Fruit fly (Drosophila melanogaster) whole organism, adult: ENCODE results near the gene CG14325.

Source experiments
- CG11617 ChIP-seq: fragments of 200-800 bp; sonication (Bioruptor generic); optimal IDR thresholded peaks from 2 replicates; lab custom pipeline; 2017; ENCODE audit warnings: mild to moderate bottlenecking, missing biosample characterization, missing genetic modification reagents, missing genetic modification characterization
- CG14711 ChIP-seq: fragments of 200-800 bp; sonication (Bioruptor generic); optimal IDR thresholded peaks from 2 replicates; lab custom pipeline; 2018; ENCODE audit warnings: missing biosample characterization, mild to moderate bottlenecking, missing genetic modification characterization, moderate library complexity
- CG5204 ChIP-seq: fragments of 200-800 bp; sonication (Bioruptor generic); optimal IDR thresholded peaks from 2 replicates; lab custom pipeline; 2016; ENCODE audit warnings: missing biosample characterization, missing genetic modification characterization
- Clk ChIP-seq: fragments of 200-800 bp; sonication (Bioruptor generic); optimal IDR thresholded peaks from 2 replicates; lab custom pipeline; 2017; ENCODE audit warnings: missing biosample characterization, missing genetic modification characterization
- Hr96 ChIP-seq: fragments of 200-800 bp; sonication (Bioruptor generic); optimal IDR thresholded peaks from 2 replicates; lab custom pipeline; 2016; ENCODE audit warnings: missing biosample characterization, missing genetic modification characterization
- Mnt ChIP-seq: fragments of 200-800 bp; sonication (Bioruptor generic); optimal IDR thresholded peaks from 2 replicates; lab custom pipeline; 2016; ENCODE audit warnings: missing biosample characterization, mild to moderate bottlenecking, missing genetic modification characterization
- bab1 ChIP-seq: fragments of 200-800 bp; sonication (Bioruptor generic); optimal IDR thresholded peaks from 3 replicates; lab custom pipeline; 2019; ENCODE audit warnings: missing biosample characterization, mild to moderate bottlenecking, missing genetic modification characterization, moderate library complexity
- cnc ChIP-seq, 2 experiments: fragments of >200 bp; optimal IDR thresholded peaks; 2 replicates each; lab custom pipeline; 2017
- kay ChIP-seq: fragments of 200-800 bp; sonication (Bioruptor generic); peaks from one replicate; lab custom pipeline; 2016; ENCODE audit warnings: missing biosample characterization, missing genetic modification characterization, borderline replicate concordance
- ovo ChIP-seq: fragments of 200-800 bp; sonication (Bioruptor generic); optimal IDR thresholded peaks from 2 replicates; lab custom pipeline; 2016; ENCODE audit warnings: missing biosample characterization, missing genetic modification characterization

DNA sequence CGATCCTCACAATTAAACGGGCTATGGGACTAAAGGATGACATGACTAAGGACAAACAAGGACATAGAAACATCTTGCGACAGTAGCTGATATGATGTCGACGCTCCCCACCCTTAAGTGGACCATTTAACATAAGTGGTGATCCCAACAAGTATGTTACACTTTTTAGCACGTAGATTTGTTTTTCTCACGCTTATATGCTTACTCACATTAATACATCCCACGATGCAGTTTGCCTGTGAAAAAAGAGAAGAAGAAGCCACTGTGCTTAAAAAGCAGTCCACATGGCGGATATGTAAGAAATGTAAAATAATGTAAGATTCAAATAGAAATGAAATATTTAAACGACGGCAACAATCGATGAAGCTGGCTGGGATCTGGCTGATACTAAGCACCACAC is 11.9 kb upstream of the CG14325 start:
- no peak for TF ChIP-seq Clk (GFP tag; lab: Kevin White, UChicago)
- no peak for TF ChIP-seq CG14711 (tag; lab: Kevin White, UChicago)
- TF ChIP-seq CG5204 (GFP tag; lab: Kevin White, UChicago): no peak
- TF ChIP-seq cnc (optimal IDR thresholded peaks at IDR 0.05; lab: Kevin White, UChicago): no peak
- TF ChIP-seq bab1 (GFP tag; lab: Kevin White, UChicago): no peak
- TF ChIP-seq kay: no peak
- no peak for TF ChIP-seq CG11617
- TF ChIP-seq Hr96 (GFP tag; lab: Kevin White, UChicago): no peak
- no peak for TF ChIP-seq ovo
- no peak for TF ChIP-seq Mnt
